Fruit fly (Drosophila melanogaster) whole organism: ENCODE results near the gene CG13314.

Source experiments
- CG8478 ChIP-seq: fragments of >200 bp; optimal IDR thresholded peaks from 2 replicates; lab custom pipeline; 2018; ENCODE audit warnings: inconsistent platforms
- Dll ChIP-seq: fragments of >200 bp; optimal IDR thresholded peaks from 2 replicates; lab custom pipeline; 2017
- EcR ChIP-seq, 2 experiments: fragments of >200 bp; optimal IDR thresholded peaks; 2 replicates each; lab custom pipeline; 2017; ENCODE audit warnings: missing biosample characterization in 2 of 2, missing genetic modification characterization in 2 of 2, missing genetic modification reagents in 2 of 2
- pan ChIP-seq: fragments of >200 bp; optimal IDR thresholded peaks from 2 replicates; lab custom pipeline; 2017
- psq ChIP-seq: fragments of >200 bp; optimal IDR thresholded peaks from 2 replicates; lab custom pipeline; 2017
- usp ChIP-seq: fragments of >200 bp; optimal IDR thresholded peaks from 2 replicates; lab custom pipeline; 2017; ENCODE audit warnings: missing biosample characterization, missing genetic modification characterization, mixed read lengths

Gene CG13314

dm6 chr3L:8981495-8981894 is at the start of gene CG13314:
Gene CG13314, plus strand, starts transcription at chr3L:8981795.
- TF ChIP-seq psq (no peak), CG8478 (lab: Kevin White, UChicago) (no peak), usp (GFP tag; lab: Kevin White, UChicago) (no peak), Dll (lab: Kevin White, UChicago) (no peak), EcR (GFP tag; optimal IDR thresholded peaks at IDR 0.05; lab: Kevin White, UChicago) (no peak)

dm6 chr3L:8931916-8932315 is 49.7 kb upstream of the CG13314 start:
- TF ChIP-seq pan (lab: Kevin White, UChicago) (no peak), usp (GFP tag; lab: Kevin White, UChicago) (no peak), EcR (GFP tag; optimal IDR thresholded peaks at IDR 0.05; lab: Kevin White, UChicago) (no peak), psq (no peak), CG8478 (lab: Kevin White, UChicago) (no peak), Dll (lab: Kevin White, UChicago) (no peak)

DNA sequence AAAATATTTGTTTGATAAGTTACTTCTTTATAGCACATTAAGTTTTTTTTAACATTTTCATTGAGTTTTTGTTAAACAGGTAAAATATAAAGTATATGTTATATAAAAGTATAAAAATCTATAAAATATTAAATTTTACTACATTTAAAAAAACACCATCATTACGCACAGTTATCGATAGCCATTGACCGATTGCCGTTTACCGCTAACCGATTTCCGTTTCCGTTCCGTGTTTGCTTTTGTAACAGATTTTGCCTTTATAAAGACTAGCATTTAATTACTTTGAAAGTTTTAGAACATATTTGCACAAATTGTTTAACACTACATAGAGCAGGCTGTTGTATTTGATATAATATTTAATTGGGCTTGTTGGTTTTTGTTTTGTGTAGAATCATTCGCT is 41.9 kb upstream of the CG13314 start:
- no peak for TF ChIP-seq usp (GFP tag; lab: Kevin White, UChicago)
- no peak for TF ChIP-seq pan (lab: Kevin White, UChicago)
- TF ChIP-seq EcR (GFP tag; optimal IDR thresholded peaks at IDR 0.05; lab: Kevin White, UChicago) = no peak
- TF ChIP-seq Dll (lab: Kevin White, UChicago) = no peak
- TF ChIP-seq CG8478 (lab: Kevin White, UChicago) = no peak
- no peak for TF ChIP-seq psq

dm6 chr3L:8947848-8948494 is 33.6 kb upstream of the CG13314 start:
- TF ChIP-seq psq (no peak), Dll (lab: Kevin White, UChicago) (no peak), CG8478 (lab: Kevin White, UChicago) (no peak), EcR (GFP tag; optimal IDR thresholded peaks at IDR 0.05; lab: Kevin White, UChicago) (no peak), pan (lab: Kevin White, UChicago) (no peak), usp (GFP tag; lab: Kevin White, UChicago) (no peak)

- TF ChIP-seq psq (no peak), Dll (lab: Kevin White, UChicago) (no peak), usp (GFP tag; lab: Kevin White, UChicago) (no peak), CG8478 (lab: Kevin White, UChicago) (no peak), EcR (GFP tag; optimal IDR thresholded peaks at IDR 0.05; lab: Kevin White, UChicago) (no peak), pan (lab: Kevin White, UChicago) (no peak)
These were observed 31.8 kb upstream of the CG13314 start for dm6 chr3L:8949823-8950222.

DNA sequence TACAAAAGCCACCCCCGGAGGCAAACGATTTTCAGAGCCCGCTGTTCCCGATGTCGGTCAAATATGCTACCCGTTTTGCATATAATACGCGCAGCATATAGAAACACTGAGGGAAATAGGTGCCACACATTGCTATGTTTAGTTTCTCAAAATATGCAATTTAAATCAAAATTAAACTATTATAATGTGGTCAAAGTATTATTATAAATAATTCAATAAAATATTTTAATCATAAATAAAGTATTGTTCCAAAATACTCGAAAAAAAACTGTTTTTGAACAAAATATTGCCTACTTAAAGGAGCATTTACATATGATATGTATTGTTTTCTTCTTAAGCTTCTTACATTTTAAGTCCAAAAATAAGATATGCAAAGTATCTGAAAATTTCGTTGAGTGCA is 30.6 kb upstream of the CG13314 start:
- TF ChIP-seq pan (lab: Kevin White, UChicago) = no peak
- TF ChIP-seq psq = no peak
- TF ChIP-seq EcR (GFP tag; optimal IDR thresholded peaks at IDR 0.05; lab: Kevin White, UChicago) = no peak
- no peak for TF ChIP-seq CG8478 (lab: Kevin White, UChicago)
- no peak for TF ChIP-seq usp (GFP tag; lab: Kevin White, UChicago)
- no peak for TF ChIP-seq Dll (lab: Kevin White, UChicago)

DNA sequence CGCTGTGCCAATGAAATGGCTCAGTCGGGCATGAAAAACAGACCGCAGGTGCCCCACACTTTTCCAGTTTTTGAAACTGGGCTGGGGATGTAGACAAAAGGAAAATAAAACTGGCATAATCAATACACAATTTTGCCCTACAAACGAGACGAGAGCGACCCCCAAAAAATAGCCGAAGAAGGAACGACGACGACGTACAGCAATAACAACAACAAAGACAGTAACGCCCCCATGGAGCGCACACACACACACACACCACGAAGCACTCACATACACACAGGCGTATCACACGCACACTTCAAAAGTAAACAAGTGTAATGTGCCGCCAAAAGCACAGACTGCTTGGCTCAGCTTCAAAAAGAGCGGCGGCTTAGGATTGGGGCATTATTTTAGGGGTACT is 30.1 kb upstream of the CG13314 start:
- TF ChIP-seq CG8478 (lab: Kevin White, UChicago) = no peak
- TF ChIP-seq psq = no peak
- TF ChIP-seq pan (lab: Kevin White, UChicago) = no peak
- no peak for TF ChIP-seq EcR (GFP tag; optimal IDR thresholded peaks at IDR 0.05; lab: Kevin White, UChicago)
- TF ChIP-seq usp (GFP tag; lab: Kevin White, UChicago) = no peak
- no peak for TF ChIP-seq Dll (lab: Kevin White, UChicago)

DNA sequence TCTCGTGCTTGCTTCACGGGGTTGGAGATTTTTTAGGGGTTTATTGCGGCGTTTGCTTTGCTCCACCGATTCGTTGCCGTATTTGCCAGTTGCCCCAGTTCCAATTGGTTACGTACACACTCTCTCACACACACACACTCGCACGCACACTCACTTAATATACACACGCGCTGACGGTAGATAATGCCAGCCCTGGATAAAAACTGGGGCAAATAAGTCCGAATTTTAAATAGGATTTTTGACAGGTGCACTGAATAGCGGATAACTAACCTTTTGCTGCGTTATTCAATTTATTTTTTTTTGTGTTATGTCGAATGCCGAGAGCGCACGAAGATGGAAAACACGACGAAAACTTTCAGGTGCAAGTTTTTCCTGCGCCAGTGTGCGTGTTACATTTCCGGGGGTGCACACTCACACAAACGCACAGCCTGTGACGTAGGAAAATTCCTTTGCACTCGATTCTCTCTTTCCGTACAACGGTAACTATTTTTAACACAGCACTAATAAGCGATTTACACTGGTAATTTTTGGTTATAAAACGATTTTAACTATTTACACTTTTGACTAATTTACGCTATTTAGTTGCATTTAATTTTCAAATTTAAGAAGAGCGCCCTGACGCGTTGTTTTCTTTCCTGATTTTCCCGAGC is 28.9 kb upstream of the CG13314 start:
- TF ChIP-seq pan (lab: Kevin White, UChicago) (no peak), CG8478 (lab: Kevin White, UChicago) (no peak), psq (no peak), EcR (GFP tag; optimal IDR thresholded peaks at IDR 0.05; lab: Kevin White, UChicago) (no peak), Dll (lab: Kevin White, UChicago) (no peak), usp (GFP tag; lab: Kevin White, UChicago) (no peak)

- TF ChIP-seq Dll (lab: Kevin White, UChicago) = no peak
- TF ChIP-seq CG8478 (lab: Kevin White, UChicago) = no peak
- no peak for TF ChIP-seq usp (GFP tag; lab: Kevin White, UChicago)
- no peak for TF ChIP-seq EcR (GFP tag; optimal IDR thresholded peaks at IDR 0.05; lab: Kevin White, UChicago)
- peak; percentile 15 for TF ChIP-seq pan (lab: Kevin White, UChicago)
- no peak for TF ChIP-seq psq
These were observed 28.2 kb upstream of the CG13314 start for dm6 chr3L:8953199-8953956.

- TF ChIP-seq Dll (lab: Kevin White, UChicago) (no peak), usp (GFP tag; lab: Kevin White, UChicago) (no peak), psq (no peak), EcR (GFP tag; optimal IDR thresholded peaks at IDR 0.05; lab: Kevin White, UChicago) (no peak), pan (lab: Kevin White, UChicago) (no peak)
These were observed 27.5 kb upstream of the CG13314 start, which contains the start of the genes CG43783 and orb2 for dm6 chr3L:8953962-8954647. Gene CG43783, minus strand, starts transcription at chr3L:8954272. Gene orb2, minus strand, starts transcription at chr3L:8954463.

DNA sequence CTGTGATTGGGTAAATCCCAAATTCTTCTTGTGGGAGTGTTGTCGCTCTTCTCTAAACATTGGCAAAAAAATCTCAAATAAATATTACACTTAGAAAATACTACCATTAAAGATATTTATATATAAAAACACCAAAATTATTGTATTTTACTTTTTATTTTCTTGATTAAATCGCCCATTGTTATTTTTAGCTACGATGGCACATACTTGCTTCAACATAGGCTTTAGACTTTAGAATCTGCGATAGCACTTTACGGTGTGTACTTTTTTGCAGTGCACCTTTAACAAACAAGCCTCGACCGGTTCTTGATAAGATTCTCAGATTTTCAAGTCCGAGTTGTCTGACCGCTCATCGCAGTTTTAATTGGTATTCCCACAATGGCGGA is 27.0 kb upstream of the CG13314 start, which contains the start of gene GNBP3:
Gene GNBP3 (plus strand): TSS at position 374 of the 386 bp plus-strand sequence.
- no peak for TF ChIP-seq pan (lab: Kevin White, UChicago)
- no peak for TF ChIP-seq Dll (lab: Kevin White, UChicago)
- no peak for TF ChIP-seq usp (GFP tag; lab: Kevin White, UChicago)
- TF ChIP-seq CG8478 (lab: Kevin White, UChicago) = no peak
- TF ChIP-seq psq = no peak
- TF ChIP-seq EcR (GFP tag; optimal IDR thresholded peaks at IDR 0.05; lab: Kevin White, UChicago) = no peak
